Fruit fly (Drosophila melanogaster) whole organism, prepupa: ENCODE results near the gene dbr.

Experiments
- Blimp-1 ChIP-seq: fragments of 200-800 bp; sonication (Bioruptor generic); optimal IDR thresholded peaks from 3 replicates; lab custom pipeline; 2017; ENCODE audit warnings: missing biosample characterization, missing genetic modification characterization, mild to moderate bottlenecking, moderate library complexity, missing genetic modification reagents
- CG11762 ChIP-seq: fragments of 200-800 bp; sonication (Bioruptor generic); optimal IDR thresholded peaks from 3 replicates; lab custom pipeline; 2016; ENCODE audit warnings: missing biosample characterization, missing genetic modification characterization; ENCODE audit not compliant: insufficient read depth
- CG16779 ChIP-seq: fragments of 200-800 bp; sonication (Bioruptor generic); optimal IDR thresholded peaks from 3 replicates; lab custom pipeline; 2017; ENCODE audit warnings: missing biosample characterization, mild to moderate bottlenecking, missing genetic modification characterization
- CG31627 ChIP-seq: fragments of 200-800 bp; sonication (Bioruptor generic); optimal IDR thresholded peaks from 3 replicates; lab custom pipeline; 2016; ENCODE audit warnings: missing biosample characterization, missing genetic modification characterization
- CG4318 ChIP-seq: fragments of 200-800 bp; sonication (Bioruptor generic); optimal IDR thresholded peaks from 3 replicates; lab custom pipeline; 2017; ENCODE audit warnings: missing biosample characterization, mild to moderate bottlenecking, missing genetic modification characterization
- CG6792 ChIP-seq: fragments of 200-800 bp; sonication (Bioruptor generic); optimal IDR thresholded peaks from 3 replicates; lab custom pipeline; 2016; ENCODE audit warnings: missing biosample characterization, missing genetic modification characterization
- CG7368 ChIP-seq: fragments of 200-800 bp; sonication (Bioruptor generic); optimal IDR thresholded peaks from 3 replicates; lab custom pipeline; 2016; ENCODE audit warnings: missing biosample characterization, missing genetic modification characterization
- CG8319 ChIP-seq: fragments of 200-800 bp; sonication (Bioruptor generic); optimal IDR thresholded peaks from 3 replicates; lab custom pipeline; 2016; ENCODE audit warnings: missing biosample characterization, missing genetic modification characterization
- Hr39 ChIP-seq: fragments of 200-800 bp; sonication (Bioruptor generic); optimal IDR thresholded peaks from 2 replicates; lab custom pipeline; 2016; ENCODE audit warnings: missing biosample characterization, missing genetic modification characterization
- fkh ChIP-seq: fragments of 200-800 bp; sonication (Bioruptor generic); optimal IDR thresholded peaks from 3 replicates; lab custom pipeline; 2017; ENCODE audit warnings: missing biosample characterization, mild to moderate bottlenecking, missing genetic modification characterization, moderate library complexity
- topi ChIP-seq: fragments of 200-800 bp; sonication (Bioruptor generic); optimal IDR thresholded peaks from 3 replicates; lab custom pipeline; 2016; ENCODE audit warnings: missing biosample characterization, missing genetic modification characterization

- TF ChIP-seq CG16779 (tag; lab: Kevin White, UChicago): no peak
- TF ChIP-seq CG31627 (GFP tag; lab: Kevin White, UChicago): no peak
- TF ChIP-seq CG11762 (GFP tag; lab: Kevin White, UChicago): no peak
- TF ChIP-seq CG8319 (GFP tag; lab: Kevin White, UChicago): no peak
- TF ChIP-seq CG6792 (GFP tag; lab: Kevin White, UChicago): no peak
- no peak for TF ChIP-seq fkh
- no peak for TF ChIP-seq topi
- TF ChIP-seq Hr39 (GFP tag; lab: Kevin White, UChicago): no peak
- no peak for TF ChIP-seq CG4318 (GFP tag; lab: Kevin White, UChicago)
- peak; percentile 81 for TF ChIP-seq Blimp-1
- TF ChIP-seq CG7368 (GFP tag; lab: Kevin White, UChicago): no peak
Observed at dm6 chr2L:88528-88927, 22.2 kb downstream of the dbr start.
